Worm (Caenorhabditis elegans) whole organism, L4 larva: ENCODE data around the gene D1053.4.

ENCODE experiments used
- F49E8.2 ChIP-seq: sonication (generic microtip); optimal IDR thresholded peaks from 2 replicates; lab custom pipeline; 2016; ENCODE audit warnings: missing compliant biosample characterization, mild to moderate bottlenecking, missing genetic modification characterization, borderline replicate concordance
- Y48G9A.11 ChIP-seq: fragments of 200-800 bp; sonication (Bioruptor generic); IDR thresholded peaks from 2 replicates; pipeline ENCODE4 v1.3.6; 2022; ENCODE audit warnings: missing genetic modification reagents, missing genetic modification characterization, missing compliant biosample characterization
- Y5F2A.4 ChIP-seq: fragments of 200-800 bp; sonication (Bioruptor generic); optimal IDR thresholded peaks from 2 replicates; lab custom pipeline; 2018; ENCODE audit warnings: mild to moderate bottlenecking, missing genetic modification characterization, missing compliant biosample characterization
- ZK546.5 ChIP-seq, 2 experiments: sonication (generic microtip); optimal IDR thresholded peaks; 2 replicates each; lab custom pipeline; 2017; ENCODE audit warnings: missing biosample characterization in 2 of 2, missing genetic modification characterization in 2 of 2
- ceh-28 ChIP-seq: fragments of 150-350 bp; optimal IDR thresholded peaks from 2 replicates; lab custom pipeline; 2014; ENCODE audit warnings: missing biosample characterization, missing genetic modification reagents, missing genetic modification characterization
- ceh-32 ChIP-seq: sonication (generic microtip); optimal IDR thresholded peaks from 2 replicates; lab custom pipeline; 2016; ENCODE audit warnings: mild to moderate bottlenecking, missing genetic modification characterization, missing compliant biosample characterization; ENCODE audit not compliant: poor library complexity
- ceh-44 ChIP-seq: fragments of 200-800 bp; sonication (Bioruptor generic); IDR thresholded peaks from 2 replicates; pipeline ENCODE4 v1.3.6; 2022; ENCODE audit warnings: missing genetic modification reagents, missing genetic modification characterization, missing compliant biosample characterization
- ctbp-1 ChIP-seq: fragments of 200-800 bp; sonication (Bioruptor generic); IDR thresholded peaks from 2 replicates; pipeline ENCODE4 v1.3.6; 2022; ENCODE audit warnings: missing genetic modification reagents, missing genetic modification characterization, missing compliant biosample characterization
- daf-16 ChIP-seq, 3 experiments: sonication (generic microtip); optimal IDR thresholded peaks; 2 replicates each; lab custom pipeline; 2016 to 2017; ENCODE audit warnings: missing genetic modification characterization in 3 of 3, missing genetic modification reagents in 3 of 3, mild to moderate bottlenecking in 2 of 3, missing compliant biosample characterization in 2 of 3, missing biosample characterization in 1 of 3, moderate library complexity in 1 of 3
- daf-19 ChIP-seq: fragments of 200-800 bp; sonication (Bioruptor generic); conservative IDR thresholded peaks from 2 replicates; pipeline ENCODE4 v1.3.6; 2022; ENCODE audit warnings: missing genetic modification characterization, missing compliant biosample characterization
- daf-8 ChIP-seq: fragments of 200-800 bp; sonication (Bioruptor generic); IDR thresholded peaks from 2 replicates; pipeline ENCODE4 v1.3.6; 2022; ENCODE audit warnings: missing genetic modification characterization, missing compliant biosample characterization
- dmd-8 ChIP-seq: fragments of 200-800 bp; sonication (Bioruptor generic); IDR thresholded peaks from 2 replicates; pipeline ENCODE4 v1.3.6; 2022; ENCODE audit warnings: missing genetic modification characterization, missing compliant biosample characterization
- duxl-1 ChIP-seq: sonication (generic microtip); optimal IDR thresholded peaks from 2 replicates; lab custom pipeline; 2016; ENCODE audit warnings: mild to moderate bottlenecking, missing genetic modification characterization, moderate library complexity, missing compliant biosample characterization; ENCODE audit not compliant: poor library complexity
- fos-1 ChIP-seq: fragments of 150-350 bp; optimal IDR thresholded peaks from 2 replicates; lab custom pipeline; 2014; ENCODE audit warnings: missing biosample characterization, missing genetic modification characterization
- gei-8 ChIP-seq: fragments of 200-800 bp; sonication (Bioruptor generic); optimal IDR thresholded peaks from 2 replicates; lab custom pipeline; 2018; ENCODE audit warnings: mild to moderate bottlenecking, missing genetic modification characterization, missing compliant biosample characterization
- hif-1 ChIP-seq, 2 experiments: sonication (generic microtip); optimal IDR thresholded peaks; 2 replicates each; lab custom pipeline; 2016 to 2017; ENCODE audit warnings: missing compliant biosample characterization in 2 of 2, missing genetic modification characterization in 2 of 2, missing genetic modification reagents in 2 of 2, missing genotype in 2 of 2, mild to moderate bottlenecking in 1 of 2
- hlh-30 ChIP-seq: sonication (generic microtip); optimal IDR thresholded peaks from 2 replicates; lab custom pipeline; 2017; ENCODE audit warnings: antibody characterized with exemption, mild to moderate bottlenecking, missing genetic modification characterization, missing compliant biosample characterization; ENCODE audit not compliant: insufficient read depth
- jun-1 ChIP-seq: fragments of 150-350 bp; optimal IDR thresholded peaks from 2 replicates; lab custom pipeline; 2014; ENCODE audit warnings: missing biosample characterization, missing genetic modification reagents, missing genetic modification characterization
- lin-15B ChIP-seq: fragments of 150-350 bp; sonication (generic microtip); optimal IDR thresholded peaks from 3 replicates; lab custom pipeline; 2014; ENCODE audit warnings: missing biosample characterization, missing genetic modification characterization
- lin-29 ChIP-seq: fragments of 200-800 bp; sonication (Bioruptor generic); IDR thresholded peaks from 2 replicates; pipeline ENCODE4 v1.3.6; 2022; ENCODE audit warnings: missing genetic modification reagents, missing genetic modification characterization, missing compliant biosample characterization
- lin-38 ChIP-seq: fragments of 200-800 bp; sonication (Bioruptor generic); IDR thresholded peaks from 2 replicates; pipeline ENCODE4 v1.3.6; 2022; ENCODE audit warnings: missing genetic modification reagents, missing genetic modification characterization, missing compliant biosample characterization
- lir-3 ChIP-seq: sonication (generic microtip); optimal IDR thresholded peaks from 2 replicates; lab custom pipeline; 2016; ENCODE audit warnings: mild to moderate bottlenecking, missing genetic modification characterization, missing compliant biosample characterization
- madf-5 ChIP-seq, 2 experiments: fragments of 200-800 bp; sonication (Bioruptor generic); IDR thresholded peaks; 2 replicates each; pipeline ENCODE4 v1.3.6; 2022; ENCODE audit warnings: missing compliant biosample characterization in 2 of 2, missing genetic modification characterization in 2 of 2
- madf-9 ChIP-seq: fragments of 200-800 bp; sonication (Bioruptor generic); conservative IDR thresholded peaks from 2 replicates; pipeline ENCODE4 v1.3.6; 2022; ENCODE audit warnings: missing genetic modification reagents, missing genetic modification characterization, missing compliant biosample characterization
- mdl-1 ChIP-seq, 2 experiments: fragments of 150-350 bp in 1 of 2; sonication (generic microtip) in 1 of 2; optimal IDR thresholded peaks; 2 replicates each; lab custom pipeline; 2014 to 2017; ENCODE audit warnings: missing biosample characterization in 2 of 2, missing genetic modification characterization in 2 of 2
- mdt-29 ChIP-seq: fragments of 200-800 bp; sonication (Bioruptor generic); IDR thresholded peaks from 2 replicates; pipeline ENCODE4 v1.3.6; 2022; ENCODE audit warnings: missing genetic modification reagents, missing genetic modification characterization, missing compliant biosample characterization
- mxl-3 ChIP-seq: fragments of 200-800 bp; sonication (Bioruptor generic); optimal IDR thresholded peaks from 2 replicates; lab custom pipeline; 2018; ENCODE audit warnings: mild to moderate bottlenecking, missing genetic modification characterization, missing compliant biosample characterization
- nhr-102 ChIP-seq: sonication (generic microtip); optimal IDR thresholded peaks from 2 replicates; lab custom pipeline; 2016; ENCODE audit warnings: mild to moderate bottlenecking, missing genetic modification characterization, moderate library complexity, missing compliant biosample characterization
- nhr-11 ChIP-seq: fragments of 150-350 bp; optimal IDR thresholded peaks from 2 replicates; lab custom pipeline; 2014; ENCODE audit warnings: missing biosample characterization, missing genetic modification characterization
- nhr-25 ChIP-seq: sonication (generic microtip); optimal IDR thresholded peaks from 2 replicates; lab custom pipeline; 2017; ENCODE audit warnings: missing genetic modification characterization, mild to moderate bottlenecking, missing compliant biosample characterization, antibody characterized with exemption, moderate library complexity, borderline replicate concordance; ENCODE audit not compliant: insufficient read depth
- nhr-28 ChIP-seq: fragments of 150-350 bp; optimal IDR thresholded peaks from 2 replicates; lab custom pipeline; 2014; ENCODE audit warnings: missing biosample characterization, missing genetic modification characterization
- nhr-42 ChIP-seq: fragments of 200-800 bp; sonication (Bioruptor generic); IDR thresholded peaks from 2 replicates; pipeline ENCODE4 v1.3.6; 2022; ENCODE audit warnings: missing genetic modification characterization, missing compliant biosample characterization
- nhr-76 ChIP-seq: fragments of 150-350 bp; optimal IDR thresholded peaks from 2 replicates; lab custom pipeline; 2014; ENCODE audit warnings: missing biosample characterization, missing genetic modification characterization
- pqm-1 ChIP-seq: sonication (generic microtip); optimal IDR thresholded peaks from 2 replicates; lab custom pipeline; 2017; ENCODE audit warnings: missing biosample characterization, missing genetic modification characterization
- set-16 ChIP-seq: fragments of 200-800 bp; sonication (Bioruptor generic); IDR thresholded peaks from 2 replicates; pipeline ENCODE4 v1.3.6; 2022; ENCODE audit warnings: missing genetic modification reagents, missing genetic modification characterization, missing compliant biosample characterization
- snpc-1.2 ChIP-seq: fragments of 200-800 bp; sonication (Bioruptor generic); IDR thresholded peaks from 2 replicates; pipeline ENCODE4 v1.3.6; 2022; ENCODE audit warnings: missing genetic modification reagents, missing genetic modification characterization, missing compliant biosample characterization
- snpc-4 ChIP-seq: fragments of 150-350 bp; optimal IDR thresholded peaks from 2 replicates; lab custom pipeline; 2014; ENCODE audit warnings: missing biosample characterization, missing genetic modification characterization
- unc-130 ChIP-seq: sonication (generic microtip); optimal IDR thresholded peaks from 2 replicates; lab custom pipeline; 2016; ENCODE audit warnings: missing genetic modification reagents, missing genetic modification characterization, missing compliant biosample characterization
- unc-62 ChIP-seq, 3 experiments: fragments of 150-350 bp in 1 of 3; sonication (generic microtip); optimal IDR thresholded peaks in 2 of 3; peaks in 1 of 3; 1 replicate in 1 of 3; 2 replicates in 2 of 3; lab custom pipeline; 2014 to 2017; ENCODE audit warnings: missing biosample characterization in 3 of 3, missing genetic modification characterization in 3 of 3, missing genetic modification reagents in 3 of 3, missing genotype in 1 of 3
- zfp-2 ChIP-seq: sonication (generic microtip); optimal IDR thresholded peaks from 2 replicates; lab custom pipeline; 2016; ENCODE audit warnings: mild to moderate bottlenecking, missing genetic modification characterization, missing compliant biosample characterization
- zfp-3 ChIP-seq: fragments of 200-800 bp; sonication (Bioruptor generic); conservative IDR thresholded peaks from 2 replicates; pipeline ENCODE4 v1.3.6; 2022; ENCODE audit warnings: missing genetic modification reagents, missing genetic modification characterization, missing compliant biosample characterization
- ztf-11 ChIP-seq: fragments of 150-350 bp; optimal IDR thresholded peaks from 2 replicates; lab custom pipeline; 2014; ENCODE audit warnings: missing biosample characterization, missing genetic modification characterization

The D1053.4 gene

DNA sequence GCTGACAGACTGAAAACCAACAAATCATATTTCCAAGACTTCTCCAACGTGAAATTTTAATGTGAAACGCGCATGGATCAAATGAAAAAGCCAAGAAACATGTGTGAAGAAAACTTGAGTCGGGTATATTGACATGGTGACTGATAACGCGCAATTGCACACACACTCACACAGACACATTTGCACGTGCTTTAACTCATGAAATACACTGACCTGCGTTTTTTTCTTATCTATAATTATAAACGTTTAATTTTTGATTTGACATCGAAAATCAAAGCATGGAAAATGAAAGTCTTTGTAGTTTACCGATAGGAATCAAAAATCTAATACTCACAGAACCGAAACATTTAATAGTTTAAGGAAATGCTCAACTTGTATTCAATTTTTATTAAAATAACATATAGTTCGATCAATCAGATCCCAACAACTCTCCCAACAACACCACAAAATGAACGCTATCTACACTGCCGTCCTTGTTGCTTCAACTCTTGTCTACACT is 15.1 kb upstream of the D1053.4 start, which contains the start of gene nspa-9 (continued):
- peak; percentile 15 to 87 for TF ChIP-seq mdl-1 (tag; optimal IDR thresholded peaks at IDR 0.05; lab: Kevin White, UChicago)
- no peak for TF ChIP-seq ctbp-1 (GFP tag; lab: Robert Waterston, UW)
- no peak for TF ChIP-seq snpc-1.2 (GFP tag; lab: Robert Waterston, UW)
- peak; percentile 39 for TF ChIP-seq mxl-3 (GFP tag; lab: Kevin White, UChicago)
- no peak for TF ChIP-seq lir-3 (tag; lab: Kevin White, UChicago)
- no peak for TF ChIP-seq duxl-1

DNA sequence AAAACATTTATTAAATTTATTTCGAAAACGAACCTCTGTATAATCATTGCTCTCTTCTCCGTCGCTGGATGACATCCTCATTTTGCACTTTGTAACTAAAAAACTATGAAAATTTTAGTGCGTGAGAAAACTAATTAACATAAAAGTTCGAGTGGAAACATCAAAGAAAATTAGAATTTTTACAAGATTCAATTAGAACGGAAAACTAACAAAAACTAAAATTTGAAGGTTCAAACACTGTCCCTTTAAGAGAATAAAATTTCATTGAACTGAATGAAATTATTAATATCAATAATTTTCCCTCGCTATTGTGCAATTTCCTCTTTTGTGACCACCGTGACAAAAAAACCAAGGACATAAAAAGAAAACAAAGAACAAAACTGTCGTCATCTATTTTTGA is 13.5 kb upstream of the D1053.4 start, which contains the start of gene D1053.3:
TSS of gene D1053.3 (minus strand) at position 101 of the 400 bp plus-strand sequence.
- TF ChIP-seq Y5F2A.4 (GFP tag; lab: Kevin White, UChicago): no peak
- TF ChIP-seq, all 104 proteins: peak for 0

DNA sequence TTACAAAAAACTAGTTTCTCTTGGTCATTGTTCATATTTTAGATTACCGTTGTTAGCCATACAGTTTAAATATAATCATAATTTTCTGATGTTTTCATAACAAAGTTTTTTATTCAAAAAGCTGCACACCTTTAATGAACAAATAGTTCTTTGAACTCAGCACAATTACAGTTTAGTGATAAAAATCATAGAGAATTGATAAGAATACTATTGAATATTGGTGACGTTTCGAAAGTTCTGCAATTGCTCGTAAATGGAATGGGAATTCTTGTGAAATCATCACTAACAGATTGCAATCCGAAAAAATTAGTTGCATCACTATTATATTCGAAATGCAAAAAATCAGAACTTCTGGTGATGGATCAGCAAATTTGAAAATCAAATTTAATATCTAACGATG is 10.5 kb upstream of the D1053.4 start:
- TF ChIP-seq ctbp-1 (GFP tag; lab: Robert Waterston, UW) (no peak), pqm-1 (peak; percentile 29), hif-1 (tag; optimal IDR thresholded peaks at IDR 0.05; lab: Kevin White, UChicago) (no peak), daf-19 (GFP tag; lab: Robert Waterston, UW) (no peak), lin-29 (GFP tag; lab: Robert Waterston, UW) (no peak), nhr-42 (GFP tag; lab: Robert Waterston, UW) (no peak), daf-16 (GFP tag; optimal IDR thresholded peaks at IDR 0.05; lab: Kevin White, UChicago) (no peak), daf-16 (tag; optimal IDR thresholded peaks at IDR 0.05; lab: Kevin White, UChicago) (peak; percentile 49), nhr-102 (tag; lab: Kevin White, UChicago) (no peak), F49E8.2 (no peak), ztf-11 (tag; lab: Kevin White, UChicago) (no peak), nhr-28 (tag; lab: Kevin White, UChicago) (peak; percentile 40), ceh-28 (tag; lab: Kevin White, UChicago) (no peak), madf-5 (GFP tag; IDR thresholded peaks at IDR 0.05; lab: Robert Waterston, UW) (no peak)

DNA sequence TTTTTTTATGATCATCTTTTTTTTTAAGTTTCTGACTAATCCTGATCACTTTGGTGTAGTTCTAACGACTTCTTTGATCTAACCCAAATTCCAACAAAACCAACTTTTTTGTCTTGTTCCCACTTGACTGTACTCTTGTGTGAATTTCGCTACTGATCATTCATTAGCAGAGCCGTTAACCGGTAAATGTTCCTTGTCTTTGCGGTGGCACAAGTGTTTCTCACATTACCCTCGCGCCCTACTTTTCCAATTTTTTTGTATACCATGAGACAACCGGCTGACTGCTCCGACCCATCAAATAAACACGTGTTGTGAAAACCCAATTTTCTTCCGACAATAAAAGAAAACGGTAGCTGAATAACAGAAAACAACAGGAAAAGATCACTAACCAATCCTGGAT is 9.2 kb upstream of the D1053.4 start:
- TF ChIP-seq snpc-1.2 (GFP tag; lab: Robert Waterston, UW): no peak
- no peak for TF ChIP-seq snpc-4 (tag; lab: Kevin White, UChicago)
- no peak for TF ChIP-seq nhr-76 (tag; lab: Kevin White, UChicago)
- TF ChIP-seq mdt-29 (GFP tag; lab: Robert Waterston, UW): no peak
- TF ChIP-seq hlh-30 (tag; lab: Kevin White, UChicago): peak; percentile 28
- TF ChIP-seq nhr-102 (tag; lab: Kevin White, UChicago): no peak
- TF ChIP-seq unc-62 (GFP tag; optimal IDR thresholded peaks at IDR 0.05 in 1 of 2; lab: Kevin White, UChicago): peak in 1 of 2 experiments; percentile 93
- no peak for TF ChIP-seq unc-62 (tag; optimal IDR thresholded peaks at IDR 0.05; lab: Kevin White, UChicago)

DNA sequence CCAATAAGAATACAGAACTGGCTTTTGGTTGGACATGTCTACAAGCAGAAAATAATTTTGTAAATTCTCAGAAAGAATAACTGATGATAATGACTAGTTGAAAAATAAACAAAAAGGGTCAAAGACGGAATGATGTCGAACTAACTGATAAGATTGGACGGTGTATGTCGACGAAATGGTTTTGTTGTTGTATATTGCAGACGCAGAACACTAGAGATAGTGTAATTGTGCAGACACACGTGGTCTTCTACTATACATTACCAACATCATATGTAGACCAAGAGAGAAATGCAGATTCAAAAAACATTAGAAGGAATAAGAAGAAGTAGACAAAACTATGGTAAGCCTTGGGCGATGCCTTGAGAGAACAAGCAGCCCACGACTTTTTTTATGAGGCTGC is 4.2 kb upstream of the D1053.4 start, which contains the start of the genes gst-42 and D1053.2:
TSS of gene gst-42 (minus strand) at position 176 of the 400 bp plus-strand sequence.
TSS of gene D1053.2 (plus strand) at position 391 of the 400 bp plus-strand sequence.
- TF ChIP-seq jun-1 (no peak), nhr-25 (tag; lab: Kevin White, UChicago) (no peak), ceh-32 (tag; lab: Kevin White, UChicago) (no peak), zfp-3 (GFP tag; lab: Robert Waterston, UW) (no peak), ZK546.5 (tag; optimal IDR thresholded peaks at IDR 0.05; lab: Kevin White, UChicago) (no peak), pqm-1 (peak; percentile 89), set-16 (GFP tag; lab: Robert Waterston, UW) (no peak), gei-8 (GFP tag; lab: Kevin White, UChicago) (no peak), lin-15B (tag; lab: Kevin White, UChicago) (no peak), dmd-8 (GFP tag; lab: Robert Waterston, UW) (no peak), Y48G9A.11 (no peak), unc-130 (GFP tag; lab: Kevin White, UChicago) (no peak), nhr-102 (tag; lab: Kevin White, UChicago) (peak; percentile 78), zfp-2 (tag; lab: Kevin White, UChicago) (no peak), fos-1 (no peak), nhr-11 (tag; lab: Kevin White, UChicago) (no peak), ceh-44 (no peak), daf-8 (no peak), madf-9 (GFP tag; lab: Robert Waterston, UW) (no peak), lin-38 (GFP tag; lab: Robert Waterston, UW) (no peak)
